Fruit fly (Drosophila melanogaster): ENCODE measurements around the gene CG34417.

- TF ChIP-seq h (GFP tag; optimal IDR thresholded peaks at IDR 0.05) (peak; percentile 47), tai (GFP tag; optimal IDR thresholded peaks at IDR 0.05) (no peak), Hr78 (GFP tag; optimal IDR thresholded peaks at IDR 0.05) (no peak), Rel (GFP tag; optimal IDR thresholded peaks at IDR 0.05) (no peak), Rel (tag; optimal IDR thresholded peaks at IDR 0.05) (no peak), psq (GFP tag; optimal IDR thresholded peaks at IDR 0.05) (no peak)
These were observed 33.9 kb downstream of the CG34417 start for dm6 chrX:6574488-6574887.

Measured in whole organism, wandering third instar larva.